Worm (Caenorhabditis elegans): ENCODE measurements around the gene pck-1.

DNA sequence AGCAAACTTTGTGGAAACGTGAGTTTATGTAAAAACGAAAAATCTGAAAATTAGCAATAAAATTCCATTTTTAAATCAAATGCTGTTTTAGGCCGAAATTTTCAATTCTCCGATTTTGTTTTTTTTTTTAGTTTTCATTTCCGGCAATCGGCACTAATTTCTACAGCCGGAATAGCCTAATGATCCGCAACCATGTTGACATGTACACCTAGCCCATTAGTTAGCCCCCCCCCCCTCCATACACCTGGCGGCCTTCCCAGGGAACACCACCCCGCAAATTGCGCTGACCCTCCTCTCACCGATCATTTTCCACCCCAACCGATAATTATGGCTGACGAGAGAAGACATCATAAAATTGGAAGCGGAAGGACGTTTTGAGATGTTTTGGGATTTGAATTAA is 26.5 kb downstream of the pck-1 start:
- TF ChIP-seq nhr-21 (tag; optimal IDR thresholded peaks at IDR 0.05) (no peak), nhr-11 (tag; optimal IDR thresholded peaks at IDR 0.05) (no peak), ZK546.5 (tag; optimal IDR thresholded peaks at IDR 0.05) (no peak), skn-1 (tag; optimal IDR thresholded peaks at IDR 0.05) (no peak), ztf-11 (tag; optimal IDR thresholded peaks at IDR 0.05) (no peak), ceh-16 (tag; optimal IDR thresholded peaks at IDR 0.05) (no peak), zag-1 (tag; optimal IDR thresholded peaks at IDR 0.05) (no peak), egl-27 (tag; optimal IDR thresholded peaks at IDR 0.05) (no peak), ceh-82 (tag; optimal IDR thresholded peaks at IDR 0.05) (no peak), elt-3 (tag; optimal IDR thresholded peaks at IDR 0.05) (no peak), ama-1 (optimal IDR thresholded peaks at IDR 0.05) (no peak), R02D3.7 (tag; optimal IDR thresholded peaks at IDR 0.05) (no peak), aly-2 (tag; optimal IDR thresholded peaks at IDR 0.05) (no peak)

Data from whole organism, L2 larva.